Worm (Caenorhabditis elegans) whole organism, mixed stage, embryonic: ENCODE measurements around the gene pfd-4.

Source experiments
- M03D4.4 ChIP-seq: sonication (generic microtip); optimal IDR thresholded peaks from 2 replicates; lab custom pipeline; 2017; ENCODE audit warnings: mild to moderate bottlenecking, missing genetic modification characterization, missing compliant biosample characterization
- ceh-43 ChIP-seq: fragments of 200-800 bp; sonication (Bioruptor generic); optimal IDR thresholded peaks from 2 replicates; lab custom pipeline; 2018; ENCODE audit warnings: mild to moderate bottlenecking, missing genetic modification characterization, moderate library complexity, missing compliant biosample characterization
- cnd-1 ChIP-seq: fragments of 200-800 bp; sonication (Bioruptor generic); optimal IDR thresholded peaks from 2 replicates; lab custom pipeline; 2018; ENCODE audit warnings: mild to moderate bottlenecking, missing genetic modification characterization, missing compliant biosample characterization
- drap-1 ChIP-seq: fragments of 200-800 bp; sonication (Bioruptor generic); optimal IDR thresholded peaks from 3 replicates; lab custom pipeline; 2018; ENCODE audit warnings: mild to moderate bottlenecking, missing genetic modification characterization, missing compliant biosample characterization
- lin-13 ChIP-seq: fragments of 150-350 bp; optimal IDR thresholded peaks from 2 replicates; lab custom pipeline; 2014; ENCODE audit warnings: missing biosample characterization, missing genetic modification characterization
- nhr-12 ChIP-seq: fragments of 150-350 bp; optimal IDR thresholded peaks from 2 replicates; lab custom pipeline; 2014; ENCODE audit warnings: missing biosample characterization, missing genetic modification characterization
- pha-4 ChIP-seq: fragments of 150-350 bp; optimal IDR thresholded peaks from 2 replicates; lab custom pipeline; 2018; ENCODE audit warnings: missing biosample characterization, missing genetic modification reagents, missing genetic modification characterization
- unc-62 ChIP-seq: fragments of 150-350 bp; optimal IDR thresholded peaks from 2 replicates; lab custom pipeline; 2014; ENCODE audit warnings: missing biosample characterization, missing genetic modification reagents, missing genetic modification characterization

DNA sequence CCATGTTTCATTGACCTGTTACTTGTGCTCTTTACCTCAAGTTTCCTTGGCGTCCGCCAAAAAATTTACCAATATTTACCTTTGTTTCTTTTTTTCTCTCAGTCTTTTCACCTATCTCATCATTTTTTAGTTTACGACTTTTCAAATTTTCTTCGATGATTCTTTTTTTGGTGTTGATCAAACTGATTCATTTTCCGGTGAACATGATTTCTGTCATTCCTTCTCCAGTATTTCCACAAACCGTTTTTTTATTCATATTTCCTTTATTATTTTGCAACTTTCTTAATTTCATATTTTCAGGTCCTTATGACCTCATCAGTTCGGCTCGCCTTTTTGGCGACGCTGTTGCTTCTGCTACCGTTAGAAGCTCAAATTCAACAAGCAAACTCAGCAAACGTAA, 27.5 kb upstream of the pfd-4 start, which contains the start of gene F54D1.6:
- TF ChIP-seq ceh-43 (GFP tag; lab: Kevin White, UChicago) (no peak), drap-1 (no peak), nhr-12 (tag; lab: Kevin White, UChicago) (no peak), M03D4.4 (tag; lab: Kevin White, UChicago) (no peak), lin-13 (no peak), unc-62 (no peak), pha-4 (tag; lab: Kevin White, UChicago) (no peak), cnd-1 (tag; lab: Kevin White, UChicago) (no peak)
